Worm (Caenorhabditis elegans): ENCODE results near the gene slc-28.2.

ce11 chrV:3454620-3455019 lies 5.4 kb upstream of the slc-28.2 start:
- TF ChIP-seq snpc-4 (tag; optimal IDR thresholded peaks at IDR 0.05) (no peak), unc-62 (GFP tag; optimal IDR thresholded peaks at IDR 0.05) (no peak), nhr-76 (tag; optimal IDR thresholded peaks at IDR 0.05) (no peak)

All from whole organism, mixed stage, embryonic.